Worm (Caenorhabditis elegans): Measurements from ENCODE around the gene nhr-280.

- TF ChIP-seq aly-2 (tag; optimal IDR thresholded peaks at IDR 0.05) (no peak), egl-27 (tag; optimal IDR thresholded peaks at IDR 0.05) (no peak), ama-1 (optimal IDR thresholded peaks at IDR 0.05) (no peak), lin-39 (tag; optimal IDR thresholded peaks at IDR 0.05) (no peak), unc-39 (tag; optimal IDR thresholded peaks at IDR 0.05) (no peak), elt-2 (tag; optimal IDR thresholded peaks at IDR 0.05) (no peak), nhr-77 (tag; optimal IDR thresholded peaks at IDR 0.05) (no peak), nhr-28 (tag; optimal IDR thresholded peaks at IDR 0.05) (no peak), ztf-4 (tag; optimal IDR thresholded peaks at IDR 0.05) (no peak), ceh-28 (tag; optimal IDR thresholded peaks at IDR 0.05) (no peak)
These were observed 15.9 kb downstream of the nhr-280 start, which contains the start of gene C29F9.6 for ce11 chrIII:114603-115002.

All from whole organism, L3 larva.